Worm (Caenorhabditis elegans): ENCODE measurements around the gene T11F9.10.

The T11F9.10 gene

ce11 chrV:11504853-11505397, 18.1 kb downstream of the T11F9.10 start, which contains the start of the genes C55A6.1 and C55A6.10 (continued):
- TF ChIP-seq madf-3 (GFP tag; IDR thresholded peaks at IDR 0.05): peak; percentile 64; the same call in 1 of the 2 replicates
- peak; percentile 72 for TF ChIP-seq ceh-27 (GFP tag; optimal IDR thresholded peaks at IDR 0.05)
- peak; percentile 20 for TF ChIP-seq nhr-90 (tag; optimal IDR thresholded peaks at IDR 0.05)
- peak; percentile 46 for TF ChIP-seq snpc-1.3 (tag; optimal IDR thresholded peaks at IDR 0.05; ENCODE audit: insufficient read depth)
- peak; percentile 67; the same call in 1 of the 2 replicates for TF ChIP-seq let-526 (GFP tag; IDR thresholded peaks at IDR 0.05)
- peak; percentile 64 for TF ChIP-seq F33H1.4 (GFP tag; IDR thresholded peaks at IDR 0.05)
- TF ChIP-seq lsl-1 (GFP tag; optimal IDR thresholded peaks at IDR 0.05): peak; percentile 61
- TF ChIP-seq Y56A3A.18 (GFP tag; IDR thresholded peaks at IDR 0.05): peak; percentile 70; the same call in 1 of the 2 replicates
- TF ChIP-seq die-1 (tag; optimal IDR thresholded peaks at IDR 0.05): peak; percentile 15
- TF ChIP-seq pbrm-1 (GFP tag; IDR thresholded peaks at IDR 0.05): peak; percentile 93
- peak; percentile 59 for TF ChIP-seq unc-130 (GFP tag; optimal IDR thresholded peaks at IDR 0.05)
- peak; percentile 51 for TF ChIP-seq snpc-4 (GFP tag; optimal IDR thresholded peaks at IDR 0.05)
- TF ChIP-seq snpc-4 (tag; optimal IDR thresholded peaks at IDR 0.05): peak in 3 of 4 experiments; percentile 65 to 77 (median 75)
- TF ChIP-seq ztf-26 (tag; optimal IDR thresholded peaks at IDR 0.05): peak; percentile 51
- TF ChIP-seq tbp1 (GFP tag; optimal IDR thresholded peaks at IDR 0.05): peak; percentile 51
- peak; percentile 72; the same call in 1 of the 2 replicates for TF ChIP-seq B0019.2 (GFP tag; conservative IDR thresholded peaks at IDR 0.05)
- peak; percentile 73 for TF ChIP-seq madf-10 (tag; optimal IDR thresholded peaks at IDR 0.05)
- TF ChIP-seq attf-5 (GFP tag; optimal IDR thresholded peaks at IDR 0.05): peak; percentile 86
- peak; percentile 80 for TF ChIP-seq rcor-1 (GFP tag; IDR thresholded peaks at IDR 0.05)
- TF ChIP-seq chd-7 (tag; optimal IDR thresholded peaks at IDR 0.05): peak; percentile 50
- peak; percentile 78; the same call in 1 of the 2 replicates for TF ChIP-seq K11D2.4 (GFP tag; IDR thresholded peaks at IDR 0.05)
- peak; percentile 67 for TF ChIP-seq C17E4.6 (GFP tag; IDR thresholded peaks at IDR 0.05)
- 0 out of 2 replicates have a peak, but pooled peaks have one; percentile 27 for TF ChIP-seq sea-2 (GFP tag; IDR thresholded peaks at IDR 0.05)
- TF ChIP-seq ceh-91 (GFP tag; IDR thresholded peaks at IDR 0.05): peak; percentile 74
- TF ChIP-seq ztf-6 (GFP tag; IDR thresholded peaks at IDR 0.05): 0 out of 2 replicates have a peak, but pooled peaks have one; percentile 17
- 0 out of 2 replicates have a peak, but pooled peaks have one; percentile 54 for TF ChIP-seq B0336.3 (GFP tag; IDR thresholded peaks at IDR 0.05)
- TF ChIP-seq Y79H2A.3 (GFP tag; conservative IDR thresholded peaks at IDR 0.05): peak; percentile 70; the same call in 1 of the 2 replicates
- TF ChIP-seq Y53G8AR.9 (GFP tag; conservative IDR thresholded peaks at IDR 0.05): peak; percentile 70; the same call in 1 of the 2 replicates
- TF ChIP-seq nhr-80 (tag; optimal IDR thresholded peaks at IDR 0.05): peak; percentile 70
- peak in 1 of 2 experiments; percentile 29 for TF ChIP-seq let-607 (tag; optimal IDR thresholded peaks at IDR 0.05)
- TF ChIP-seq athp-1 (tag; optimal IDR thresholded peaks at IDR 0.05): peak; percentile 59
- TF ChIP-seq egl-44 (GFP tag; IDR thresholded peaks at IDR 0.05): peak; percentile 65; the same call in 1 of the 2 replicates
- peak; percentile 69 for TF ChIP-seq attf-3 (GFP tag; conservative IDR thresholded peaks at IDR 0.05)
- TF ChIP-seq hsf-1 (GFP tag; IDR thresholded peaks at IDR 0.05): peak; percentile 38
- peak; percentile 21 for TF ChIP-seq snpc-1.1 (tag; optimal IDR thresholded peaks at IDR 0.05; ENCODE audit: insufficient read depth)
- TF ChIP-seq snpc-3.4 (tag; optimal IDR thresholded peaks at IDR 0.05): peak; percentile 69
- TF ChIP-seq F49E8.2 (tag; optimal IDR thresholded peaks at IDR 0.05; ENCODE audit: insufficient read depth): peak; percentile 61
- peak; percentile 76 for TF ChIP-seq attf-6 (GFP tag; IDR thresholded peaks at IDR 0.05)
- TF ChIP-seq ekl-4 (GFP tag; IDR thresholded peaks at IDR 0.05): peak; percentile 90
- TF ChIP-seq nfyb-1 (GFP tag; IDR thresholded peaks at IDR 0.05): peak; percentile 97

Measured in whole organism, young adult.